Fruit fly (Drosophila melanogaster) whole organism, adult: ENCODE measurements around the gene CG11226.

Source experiments
- CG11617 ChIP-seq: fragments of 200-800 bp; sonication (Bioruptor generic); optimal IDR thresholded peaks from 2 replicates; lab custom pipeline; 2017; ENCODE audit warnings: mild to moderate bottlenecking, missing biosample characterization, missing genetic modification reagents, missing genetic modification characterization
- CG12768 ChIP-seq: fragments of 200-800 bp; sonication (Bioruptor generic); optimal IDR thresholded peaks from 2 replicates; lab custom pipeline; 2017; ENCODE audit warnings: missing biosample characterization, missing genetic modification characterization, mild to moderate bottlenecking, moderate library complexity, missing genetic modification reagents
- CG14711 ChIP-seq: fragments of 200-800 bp; sonication (Bioruptor generic); optimal IDR thresholded peaks from 2 replicates; lab custom pipeline; 2018; ENCODE audit warnings: missing biosample characterization, mild to moderate bottlenecking, missing genetic modification characterization, moderate library complexity
- CG1620 ChIP-seq: fragments of 200-800 bp; sonication (Bioruptor generic); optimal IDR thresholded peaks from 2 replicates; lab custom pipeline; 2016; ENCODE audit warnings: missing biosample characterization, missing genetic modification characterization
- CG33017 ChIP-seq: fragments of 200-800 bp; sonication (Bioruptor generic); optimal IDR thresholded peaks from 2 replicates; lab custom pipeline; 2018; ENCODE audit warnings: missing biosample characterization, mild to moderate bottlenecking, missing genetic modification characterization, moderate library complexity
- CG5204 ChIP-seq: fragments of 200-800 bp; sonication (Bioruptor generic); optimal IDR thresholded peaks from 2 replicates; lab custom pipeline; 2016; ENCODE audit warnings: missing biosample characterization, missing genetic modification characterization
- CG7045 ChIP-seq: fragments of 200-800 bp; sonication (Bioruptor generic); optimal IDR thresholded peaks from 2 replicates; lab custom pipeline; 2017; ENCODE audit warnings: missing biosample characterization, mild to moderate bottlenecking, missing genetic modification characterization
- CG7101 ChIP-seq: fragments of 200-800 bp; sonication (Bioruptor generic); optimal IDR thresholded peaks from 2 replicates; lab custom pipeline; 2018; ENCODE audit warnings: missing biosample characterization, mild to moderate bottlenecking, missing genetic modification characterization, moderate library complexity
- Clk ChIP-seq: fragments of 200-800 bp; sonication (Bioruptor generic); optimal IDR thresholded peaks from 2 replicates; lab custom pipeline; 2017; ENCODE audit warnings: missing biosample characterization, missing genetic modification characterization
- Crg-1 ChIP-seq: fragments of 200-800 bp; sonication (Bioruptor generic); optimal IDR thresholded peaks from 2 replicates; lab custom pipeline; 2016; ENCODE audit warnings: missing biosample characterization, missing genetic modification characterization
- Hr96 ChIP-seq: fragments of 200-800 bp; sonication (Bioruptor generic); optimal IDR thresholded peaks from 2 replicates; lab custom pipeline; 2016; ENCODE audit warnings: missing biosample characterization, missing genetic modification characterization
- Mnt ChIP-seq: fragments of 200-800 bp; sonication (Bioruptor generic); optimal IDR thresholded peaks from 2 replicates; lab custom pipeline; 2016; ENCODE audit warnings: missing biosample characterization, mild to moderate bottlenecking, missing genetic modification characterization
- bab1 ChIP-seq: fragments of 200-800 bp; sonication (Bioruptor generic); optimal IDR thresholded peaks from 3 replicates; lab custom pipeline; 2019; ENCODE audit warnings: missing biosample characterization, mild to moderate bottlenecking, missing genetic modification characterization, moderate library complexity
- cic ChIP-seq: fragments of 200-800 bp; sonication (Bioruptor generic); optimal IDR thresholded peaks from 2 replicates; lab custom pipeline; 2017; ENCODE audit warnings: missing biosample characterization, mild to moderate bottlenecking, missing genetic modification characterization, moderate library complexity
- cnc ChIP-seq, 2 experiments: fragments of >200 bp; optimal IDR thresholded peaks; 2 replicates each; lab custom pipeline; 2017
- kay ChIP-seq: fragments of 200-800 bp; sonication (Bioruptor generic); peaks from one replicate; lab custom pipeline; 2016; ENCODE audit warnings: missing biosample characterization, missing genetic modification characterization, borderline replicate concordance
- ovo ChIP-seq: fragments of 200-800 bp; sonication (Bioruptor generic); optimal IDR thresholded peaks from 2 replicates; lab custom pipeline; 2016; ENCODE audit warnings: missing biosample characterization, missing genetic modification characterization
- pad ChIP-seq: fragments of 200-800 bp; sonication (Bioruptor generic); optimal IDR thresholded peaks from 3 replicates; lab custom pipeline; 2017; ENCODE audit warnings: missing biosample characterization, missing genetic modification characterization, mild to moderate bottlenecking, moderate library complexity, missing genetic modification reagents
- tj ChIP-seq: fragments of 200-800 bp; sonication (Bioruptor generic); optimal IDR thresholded peaks from 3 replicates; lab custom pipeline; 2017; ENCODE audit warnings: missing biosample characterization, mild to moderate bottlenecking, missing genetic modification characterization, moderate library complexity
- toe ChIP-seq: fragments of 200-800 bp; sonication (Bioruptor generic); optimal IDR thresholded peaks from 2 replicates; lab custom pipeline; 2016; ENCODE audit warnings: missing biosample characterization, missing genetic modification characterization

The CG11226 gene

DNA sequence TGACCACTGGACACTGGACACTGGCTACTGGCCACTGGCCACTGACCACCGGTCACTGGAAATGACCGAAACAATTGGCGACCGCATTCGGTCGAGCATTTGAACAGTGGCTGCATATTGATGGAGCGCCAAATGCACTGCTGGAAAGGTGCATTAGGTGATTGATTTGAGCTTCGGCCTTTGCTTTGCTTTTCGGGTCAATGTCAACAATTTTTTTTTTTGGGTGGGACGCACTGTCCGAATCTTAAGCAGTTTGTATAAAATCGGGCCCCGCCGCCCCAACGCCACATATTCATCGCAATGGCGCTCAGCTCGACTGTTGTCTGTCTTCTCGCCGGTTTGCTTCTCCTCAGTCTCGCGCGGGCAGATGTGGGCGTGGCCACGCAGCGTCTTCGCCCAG is 23.6 kb downstream of the CG11226 start, which contains the start of gene CG13239:
TSS of gene CG13239 (plus strand) at position 301 of the 400 bp plus-strand sequence.
- TF ChIP-seq CG33017 (tag; lab: Kevin White, UChicago) (no peak), Crg-1 (GFP tag; lab: Kevin White, UChicago) (no peak), kay (GFP tag; lab: Kevin White, UChicago) (no peak), CG11617 (GFP tag; lab: Kevin White, UChicago) (no peak), Clk (no peak), CG5204 (no peak), CG7101 (tag; lab: Kevin White, UChicago) (no peak), cic (GFP tag; lab: Kevin White, UChicago) (no peak), pad (GFP tag; lab: Kevin White, UChicago) (no peak), CG1620 (GFP tag; lab: Kevin White, UChicago) (no peak), ovo (no peak), cnc (optimal IDR thresholded peaks at IDR 0.05; lab: Kevin White, UChicago) (no peak), Hr96 (GFP tag; lab: Kevin White, UChicago) (no peak), CG12768 (no peak), CG14711 (tag; lab: Kevin White, UChicago) (no peak), Mnt (GFP tag; lab: Kevin White, UChicago) (no peak)

- TF ChIP-seq Clk (peak; percentile 74), bab1 (GFP tag; lab: Kevin White, UChicago) (peak; percentile 88), CG14711 (tag; lab: Kevin White, UChicago) (peak; percentile 63), Crg-1 (GFP tag; lab: Kevin White, UChicago) (peak; percentile 92), Mnt (GFP tag; lab: Kevin White, UChicago) (peak; percentile 89), Hr96 (GFP tag; lab: Kevin White, UChicago) (peak; percentile 80), kay (GFP tag; lab: Kevin White, UChicago) (peak; percentile 94), CG11617 (GFP tag; lab: Kevin White, UChicago) (no peak), CG12768 (peak; percentile 87), tj (GFP tag; lab: Kevin White, UChicago) (peak; percentile 45), cic (GFP tag; lab: Kevin White, UChicago) (peak; percentile 84), CG5204 (no peak), CG7045 (GFP tag; lab: Kevin White, UChicago) (peak; percentile 68), pad (GFP tag; lab: Kevin White, UChicago) (peak; percentile 82), cnc (optimal IDR thresholded peaks at IDR 0.05; lab: Kevin White, UChicago) (no peak), CG1620 (GFP tag; lab: Kevin White, UChicago) (peak; percentile 96), ovo (peak; percentile 87), toe (GFP tag; lab: Kevin White, UChicago) (peak; percentile 77), CG7101 (tag; lab: Kevin White, UChicago) (peak; percentile 88), CG33017 (tag; lab: Kevin White, UChicago) (peak; percentile 69)
Observed at dm6 chr3L:22863367-22864078, 26.7 kb downstream of the CG11226 start, which contains the start of gene CG33169. TSS of gene CG33169 (plus strand) at chr3L:22863864.

dm6 chr3L:22864254-22865060 is 27.6 kb downstream of the CG11226 start, which contains the start of gene CG33170:
TSS of gene CG33170 (plus strand) at chr3L:22864600.
- peak; percentile 91 for TF ChIP-seq tj (GFP tag; lab: Kevin White, UChicago)
- no peak for TF ChIP-seq Crg-1 (GFP tag; lab: Kevin White, UChicago)
- TF ChIP-seq CG33017 (tag; lab: Kevin White, UChicago) = no peak
- peak; percentile 70 for TF ChIP-seq bab1 (GFP tag; lab: Kevin White, UChicago)
- peak; percentile 21 for TF ChIP-seq cic (GFP tag; lab: Kevin White, UChicago)
- TF ChIP-seq CG7101 (tag; lab: Kevin White, UChicago) = peak; percentile 10
- TF ChIP-seq cnc (optimal IDR thresholded peaks at IDR 0.05; lab: Kevin White, UChicago) = no peak
- TF ChIP-seq CG14711 (tag; lab: Kevin White, UChicago) = no peak
- TF ChIP-seq kay (GFP tag; lab: Kevin White, UChicago) = no peak
- no peak for TF ChIP-seq CG11617 (GFP tag; lab: Kevin White, UChicago)
- peak; percentile 13 for TF ChIP-seq Mnt (GFP tag; lab: Kevin White, UChicago)
- no peak for TF ChIP-seq CG12768
- peak; percentile 57 for TF ChIP-seq ovo
- TF ChIP-seq pad (GFP tag; lab: Kevin White, UChicago) = peak; percentile 7
- TF ChIP-seq CG7045 (GFP tag; lab: Kevin White, UChicago) = no peak
- no peak for TF ChIP-seq toe (GFP tag; lab: Kevin White, UChicago)

- TF ChIP-seq CG7045 (GFP tag; lab: Kevin White, UChicago) (peak; percentile 45), CG14711 (tag; lab: Kevin White, UChicago) (peak; percentile 28), CG33017 (tag; lab: Kevin White, UChicago) (peak; percentile 70), CG7101 (tag; lab: Kevin White, UChicago) (peak; percentile 34), CG12768 (peak; percentile 36), kay (GFP tag; lab: Kevin White, UChicago) (peak; percentile 89), cic (GFP tag; lab: Kevin White, UChicago) (no peak), CG11617 (GFP tag; lab: Kevin White, UChicago) (peak; percentile 20), toe (GFP tag; lab: Kevin White, UChicago) (no peak), bab1 (GFP tag; lab: Kevin White, UChicago) (peak; percentile 16)
Observed at dm6 chr3L:22865061-22865418, 28.2 kb downstream of the CG11226 start.

DNA sequence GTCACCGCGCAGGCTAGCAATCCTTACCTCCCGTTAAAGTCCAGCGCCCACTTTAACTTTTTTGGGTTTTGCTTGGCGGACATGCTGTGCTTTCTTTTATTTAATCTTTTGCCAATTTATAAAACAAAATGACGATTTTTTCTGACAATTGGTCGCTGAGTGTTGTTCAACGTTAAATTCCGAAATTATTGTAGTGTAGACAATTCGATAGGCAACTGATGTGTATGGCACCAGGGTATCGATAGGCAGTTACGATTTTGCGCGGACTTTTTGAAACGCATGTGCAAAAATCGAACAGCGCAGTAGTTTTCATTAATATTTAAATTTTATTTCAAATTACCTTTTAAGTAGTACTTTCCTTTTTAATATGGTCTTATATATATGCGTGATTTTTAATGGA is 31.2 kb downstream of the CG11226 start, which contains the start of gene EMC4:
TSS of gene EMC4 (minus strand) at position 174 of the 400 bp plus-strand sequence.
- TF ChIP-seq Mnt (GFP tag; lab: Kevin White, UChicago) (peak; percentile 79), CG7101 (tag; lab: Kevin White, UChicago) (peak; percentile 74), Crg-1 (GFP tag; lab: Kevin White, UChicago) (peak; percentile 86), ovo (no peak), CG12768 (peak; percentile 75), CG7045 (GFP tag; lab: Kevin White, UChicago) (peak; percentile 56), cic (GFP tag; lab: Kevin White, UChicago) (peak; percentile 56), Clk (peak; percentile 17), CG14711 (tag; lab: Kevin White, UChicago) (peak; percentile 67), pad (GFP tag; lab: Kevin White, UChicago) (peak; percentile 69), cnc (optimal IDR thresholded peaks at IDR 0.05; lab: Kevin White, UChicago) (no peak), CG11617 (GFP tag; lab: Kevin White, UChicago) (peak; percentile 43), toe (GFP tag; lab: Kevin White, UChicago) (no peak), CG33017 (tag; lab: Kevin White, UChicago) (peak; percentile 57), bab1 (GFP tag; lab: Kevin White, UChicago) (peak; percentile 70), tj (GFP tag; lab: Kevin White, UChicago) (peak; percentile 7), Hr96 (GFP tag; lab: Kevin White, UChicago) (no peak), CG5204 (no peak), CG1620 (GFP tag; lab: Kevin White, UChicago) (peak; percentile 80), kay (GFP tag; lab: Kevin White, UChicago) (no peak)
